Fruit fly (Drosophila melanogaster): ENCODE measurements around the gene CG13946.

dm6 chr2L:790698-791097 lies 14.4 kb downstream of the CG13946 start, which contains the start of gene Pkg21D:
- TF ChIP-seq dsf (GFP tag; optimal IDR thresholded peaks at IDR 0.05; ENCODE audit: borderline replicate concordance) (no peak), fru (GFP tag; optimal IDR thresholded peaks at IDR 0.05) (no peak), foxo (GFP tag; optimal IDR thresholded peaks at IDR 0.05) (no peak), Rel (GFP tag; optimal IDR thresholded peaks at IDR 0.05) (no peak), Rel (tag; optimal IDR thresholded peaks at IDR 0.05) (no peak), Abd-B (GFP tag; optimal IDR thresholded peaks at IDR 0.05) (no peak), N (GFP tag; optimal IDR thresholded peaks at IDR 0.05) (no peak), pan (optimal IDR thresholded peaks at IDR 0.05) (no peak), h (GFP tag; optimal IDR thresholded peaks at IDR 0.05) (no peak)

All from whole organism, wandering third instar larva.